Fruit fly (Drosophila melanogaster): ENCODE data around the gene chico.

DNA sequence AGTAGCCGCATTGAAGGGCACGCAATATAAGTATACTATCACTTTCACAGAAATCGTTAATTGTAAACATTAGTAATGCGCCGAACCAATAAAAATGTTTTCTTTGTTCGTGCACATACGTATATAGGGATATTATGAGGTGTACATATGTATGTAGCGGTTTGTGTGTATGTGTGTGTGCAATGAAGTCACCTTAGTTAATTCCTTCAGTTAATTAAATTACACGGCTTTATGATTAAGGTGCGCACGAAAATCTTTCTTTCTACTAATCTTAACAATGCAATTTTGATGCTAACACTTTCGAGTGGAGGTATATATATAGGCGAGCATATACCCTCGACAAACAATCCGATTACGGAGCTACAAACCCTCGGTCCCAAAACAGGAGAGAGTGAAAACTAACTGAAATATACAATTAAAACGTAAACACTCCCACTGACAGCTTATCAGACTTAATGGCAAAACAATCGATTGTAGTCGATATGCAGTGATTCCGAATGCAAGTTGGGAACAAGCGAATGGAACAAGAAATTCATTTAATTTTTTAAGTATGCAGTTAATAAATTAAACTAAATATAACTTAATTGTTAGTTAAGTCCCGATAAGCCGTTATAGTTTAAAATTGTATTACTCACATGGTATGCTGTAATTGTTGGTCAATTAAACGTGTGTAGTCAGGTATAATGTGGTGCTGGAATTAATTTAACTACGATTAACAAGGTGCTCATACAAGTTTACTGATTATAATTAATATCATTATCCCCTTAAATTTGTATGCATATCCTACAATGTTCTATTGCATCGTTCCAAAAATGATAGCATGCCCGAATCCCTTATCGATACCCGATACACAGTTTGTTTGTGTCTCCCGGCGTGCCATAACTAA, 26.1 kb downstream of the chico start, which contains the start of the genes Npc1a and Prosalpha6:
- TF ChIP-seq psq (optimal IDR thresholded peaks at IDR 0.05) (no peak), ttk (optimal IDR thresholded peaks at IDR 0.05) (no peak), Sin3A (optimal IDR thresholded peaks at IDR 0.05) (no peak), h (optimal IDR thresholded peaks at IDR 0.05) (no peak), insv (optimal IDR thresholded peaks at IDR 0.05) (no peak), Myc (optimal IDR thresholded peaks at IDR 0.05) (no peak)

Measured in Kc167 (cell line).